Fruit fly (Drosophila melanogaster) whole organism, wandering third instar larva: ENCODE results near the gene PolZ2.

Experiments used
- Abd-B ChIP-seq: fragments of >200 bp; optimal IDR thresholded peaks from 2 replicates; lab custom pipeline; 2017; ENCODE audit warnings: missing biosample characterization, missing genetic modification characterization
- CG32264 ChIP-seq: fragments of 200-800 bp; sonication (Bioruptor generic); optimal IDR thresholded peaks from 2 replicates; lab custom pipeline; 2016; ENCODE audit warnings: missing biosample characterization, missing genetic modification characterization
- CG9705 ChIP-seq: fragments of 200-800 bp; sonication (Bioruptor generic); optimal IDR thresholded peaks from 2 replicates; lab custom pipeline; 2018; ENCODE audit warnings: missing biosample characterization, mild to moderate bottlenecking, missing genetic modification characterization
- CrebA ChIP-seq: fragments of 200-800 bp; sonication (Bioruptor generic); optimal IDR thresholded peaks from 2 replicates; lab custom pipeline; 2016; ENCODE audit warnings: missing biosample characterization, mild to moderate bottlenecking, missing genetic modification characterization, borderline replicate concordance
- Dif ChIP-seq: fragments of 200-275, 200-300 bp; sonication (Bioruptor generic); optimal IDR thresholded peaks from 2 replicates; lab custom pipeline; 2018; ENCODE audit warnings: missing biosample characterization, missing genetic modification characterization; ENCODE audit not compliant: partially characterized antibody
- GATAd ChIP-seq: sonication (Bioruptor generic); optimal IDR thresholded peaks from 2 replicates; lab custom pipeline; 2016; ENCODE audit warnings: missing biosample characterization, missing genetic modification characterization
- HLH106 ChIP-seq: fragments of 200-800 bp; optimal IDR thresholded peaks from 3 replicates; lab custom pipeline; 2019; ENCODE audit warnings: missing biosample characterization, mild to moderate bottlenecking, missing genetic modification characterization, moderate library complexity
- Hnf4 ChIP-seq: fragments of 200-800 bp; sonication (Bioruptor generic); optimal IDR thresholded peaks from 2 replicates; lab custom pipeline; 2016; ENCODE audit warnings: missing biosample characterization, mild to moderate bottlenecking, missing genetic modification characterization
- Hr78 ChIP-seq: fragments of >200 bp; optimal IDR thresholded peaks from 2 replicates; lab custom pipeline; 2017; ENCODE audit warnings: missing biosample characterization, missing genetic modification characterization
- Hr83 ChIP-seq: fragments of 200-300 bp; sonication (Bioruptor generic); optimal IDR thresholded peaks from 2 replicates; lab custom pipeline; 2016; ENCODE audit warnings: missing biosample characterization, mild to moderate bottlenecking, missing genetic modification characterization, moderate library complexity; ENCODE audit not compliant: poor library complexity, severe bottlenecking
- Jra ChIP-seq: sonication (Bioruptor generic); optimal IDR thresholded peaks from 2 replicates; lab custom pipeline; 2016; ENCODE audit warnings: missing biosample characterization, missing genetic modification characterization
- Mio ChIP-seq: sonication (Bioruptor generic); optimal IDR thresholded peaks from 2 replicates; lab custom pipeline; 2016; ENCODE audit warnings: missing biosample characterization, missing genetic modification characterization
- Myc ChIP-seq: fragments of >200 bp; optimal IDR thresholded peaks from 2 replicates; lab custom pipeline; 2017
- N ChIP-seq: fragments of >200 bp; optimal IDR thresholded peaks from 2 replicates; lab custom pipeline; 2018; ENCODE audit warnings: missing biosample characterization, missing external identifiers, missing genetic modification characterization
- OdsH ChIP-seq: fragments of 200-800 bp; sonication (Bioruptor generic); optimal IDR thresholded peaks from 2 replicates; lab custom pipeline; 2016; ENCODE audit warnings: missing biosample characterization, mild to moderate bottlenecking, missing genetic modification characterization
- Rel ChIP-seq, 2 experiments: fragments of 200-800 bp; sonication (Bioruptor generic) in 1 of 2; optimal IDR thresholded peaks; 2 replicates in 1 of 2; 3 replicates in 1 of 2; lab custom pipeline; 2016 to 2019; ENCODE audit warnings: mild to moderate bottlenecking in 2 of 2, missing biosample characterization in 2 of 2, missing genetic modification characterization in 2 of 2, moderate library complexity in 1 of 2
- Sp1 ChIP-seq: fragments of 200-800 bp; sonication (Bioruptor generic); optimal IDR thresholded peaks from 3 replicates; lab custom pipeline; 2019; ENCODE audit warnings: missing biosample characterization, mild to moderate bottlenecking, missing genetic modification characterization, moderate library complexity
- Vsx2 ChIP-seq: fragments of 200-300, 225-300 bp; sonication (Bioruptor generic); optimal IDR thresholded peaks from 2 replicates; lab custom pipeline; 2018; ENCODE audit warnings: missing biosample characterization, missing genetic modification characterization; ENCODE audit not compliant: partially characterized antibody
- br ChIP-seq: fragments of 200-800 bp; sonication (Bioruptor generic); optimal IDR thresholded peaks from 2 replicates; lab custom pipeline; 2016; ENCODE audit warnings: missing biosample characterization, missing genetic modification characterization
- brk ChIP-seq: fragments of 200-800 bp; sonication (Bioruptor generic); optimal IDR thresholded peaks from 2 replicates; lab custom pipeline; 2016; ENCODE audit warnings: missing biosample characterization, mild to moderate bottlenecking, missing genetic modification characterization
- dl ChIP-seq, 2 experiments: fragments of 175-275, 200-275 bp in 1 of 2; fragments of 200-275 bp in 1 of 2; sonication (Bioruptor generic); optimal IDR thresholded peaks; lab custom pipeline; 2018; ENCODE audit warnings: mild to moderate bottlenecking in 2 of 2, missing biosample characterization in 2 of 2, missing genetic modification characterization in 2 of 2, moderate library complexity in 2 of 2; ENCODE audit not compliant: partially characterized antibody in 2 of 2, insufficient read depth in 1 of 2
- ey ChIP-seq: fragments of 200-800 bp; sonication (Bioruptor generic); optimal IDR thresholded peaks from 2 replicates; lab custom pipeline; 2016; ENCODE audit warnings: missing biosample characterization, missing genetic modification characterization
- foxo ChIP-seq, 2 experiments: fragments of 200-800 bp; sonication (Bioruptor generic); optimal IDR thresholded peaks; 2 replicates in 1 of 2; 3 replicates in 1 of 2; lab custom pipeline; 2016 to 2017; ENCODE audit warnings: missing biosample characterization in 2 of 2, missing genetic modification characterization in 2 of 2
- fru ChIP-seq: fragments of 200-800 bp; sonication (Bioruptor generic); optimal IDR thresholded peaks from 3 replicates; lab custom pipeline; 2016; ENCODE audit warnings: missing biosample characterization, mild to moderate bottlenecking, missing genetic modification characterization
- h ChIP-seq: fragments of 200-800 bp; sonication (Bioruptor generic); optimal IDR thresholded peaks from 3 replicates; lab custom pipeline; 2016; ENCODE audit warnings: missing biosample characterization, mild to moderate bottlenecking, missing genetic modification characterization
- jim ChIP-seq: fragments of 175-275, 200-325 bp; sonication (Bioruptor generic); optimal IDR thresholded peaks from 2 replicates; lab custom pipeline; 2016; ENCODE audit warnings: missing biosample characterization, mild to moderate bottlenecking, missing genetic modification characterization
- lola ChIP-seq: fragments of >200 bp; optimal IDR thresholded peaks from 2 replicates; lab custom pipeline; 2017; ENCODE audit warnings: missing biosample characterization, missing genetic modification characterization
- pan ChIP-seq: fragments of >200 bp; optimal IDR thresholded peaks from 2 replicates; lab custom pipeline; 2017
- psq ChIP-seq: fragments of 200-800 bp; sonication (Bioruptor generic); optimal IDR thresholded peaks from 3 replicates; lab custom pipeline; 2017; ENCODE audit warnings: missing biosample characterization, mild to moderate bottlenecking, missing genetic modification characterization, moderate library complexity
- rgr ChIP-seq: fragments of 200-800 bp; sonication (Bioruptor generic); optimal IDR thresholded peaks from 3 replicates; lab custom pipeline; 2016; ENCODE audit warnings: missing biosample characterization, mild to moderate bottlenecking, missing genetic modification characterization
- tai ChIP-seq: sonication (Bioruptor generic); optimal IDR thresholded peaks from 2 replicates; lab custom pipeline; 2016; ENCODE audit warnings: missing biosample characterization, missing genetic modification characterization
- woc ChIP-seq: sonication (Bioruptor generic); optimal IDR thresholded peaks from 2 replicates; lab custom pipeline; 2016; ENCODE audit warnings: missing biosample characterization, mild to moderate bottlenecking, missing genetic modification characterization

The PolZ2 gene

DNA sequence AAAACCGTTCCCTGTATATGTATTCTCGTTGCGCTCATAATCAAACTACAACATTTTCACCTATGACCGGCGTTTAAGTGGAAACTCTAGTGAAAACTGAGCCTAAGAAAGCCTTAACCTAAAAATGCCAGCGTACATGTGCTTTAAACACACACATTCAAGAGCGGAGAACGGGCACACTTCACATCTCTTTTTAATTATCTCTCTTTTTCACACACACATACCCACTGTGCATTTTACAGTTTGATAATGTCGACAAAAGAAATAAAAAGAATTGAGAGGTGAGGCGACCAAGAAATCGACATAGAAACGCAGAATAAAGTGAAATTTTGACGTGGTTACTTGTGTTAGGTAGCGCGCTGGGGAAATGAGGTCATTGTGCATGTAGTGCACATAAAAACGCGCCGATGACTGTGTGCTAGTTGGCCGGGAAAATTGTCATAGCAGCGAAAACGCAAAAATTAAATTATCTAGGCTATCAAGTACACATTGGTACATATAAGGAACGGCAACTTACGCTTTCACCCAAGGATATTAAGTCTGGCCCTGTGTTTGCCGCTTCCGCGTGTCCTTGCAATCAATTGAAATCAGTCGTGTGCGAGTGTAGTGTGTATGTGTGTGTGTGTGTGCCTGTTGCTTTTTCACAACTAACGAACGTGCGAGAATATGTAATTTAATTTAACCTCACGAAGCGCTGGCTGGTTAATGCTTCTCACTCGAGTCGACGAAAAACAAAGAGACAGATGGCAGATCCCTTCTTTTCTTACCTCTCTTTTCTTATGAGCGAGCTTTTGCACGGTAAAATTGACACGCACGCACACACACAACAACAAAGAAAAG is 11.1 kb downstream of the PolZ2 start:
- TF ChIP-seq psq: no peak
- TF ChIP-seq lola (GFP tag; lab: Kevin White, UChicago): no peak
- TF ChIP-seq woc (GFP tag; lab: Kevin White, UChicago): peak; percentile 1
- peak; percentile 27 for TF ChIP-seq Hr83 (GFP tag; lab: Kevin White, UChicago)
- TF ChIP-seq N (GFP tag; lab: Kevin White, UChicago): no peak
- no peak for TF ChIP-seq Hnf4 (GFP tag; lab: Kevin White, UChicago)
- TF ChIP-seq Myc (lab: Kevin White, UChicago): peak; percentile 39
- peak; percentile 16 for TF ChIP-seq OdsH (GFP tag; lab: Kevin White, UChicago)
- TF ChIP-seq Dif (GFP tag; lab: Kevin White, UChicago): peak; percentile 6
- no peak for TF ChIP-seq CG9705
- peak in 1 of 2 experiments; percentile 56 for TF ChIP-seq dl (GFP tag; optimal IDR thresholded peaks at IDR 0.05; lab: Kevin White, UChicago; ENCODE audit: insufficient read depth in 1 of 2, partially characterized antibody in 2 of 2)
- no peak for TF ChIP-seq HLH106
- peak; percentile 55 for TF ChIP-seq jim (GFP tag; lab: Kevin White, UChicago)

DNA sequence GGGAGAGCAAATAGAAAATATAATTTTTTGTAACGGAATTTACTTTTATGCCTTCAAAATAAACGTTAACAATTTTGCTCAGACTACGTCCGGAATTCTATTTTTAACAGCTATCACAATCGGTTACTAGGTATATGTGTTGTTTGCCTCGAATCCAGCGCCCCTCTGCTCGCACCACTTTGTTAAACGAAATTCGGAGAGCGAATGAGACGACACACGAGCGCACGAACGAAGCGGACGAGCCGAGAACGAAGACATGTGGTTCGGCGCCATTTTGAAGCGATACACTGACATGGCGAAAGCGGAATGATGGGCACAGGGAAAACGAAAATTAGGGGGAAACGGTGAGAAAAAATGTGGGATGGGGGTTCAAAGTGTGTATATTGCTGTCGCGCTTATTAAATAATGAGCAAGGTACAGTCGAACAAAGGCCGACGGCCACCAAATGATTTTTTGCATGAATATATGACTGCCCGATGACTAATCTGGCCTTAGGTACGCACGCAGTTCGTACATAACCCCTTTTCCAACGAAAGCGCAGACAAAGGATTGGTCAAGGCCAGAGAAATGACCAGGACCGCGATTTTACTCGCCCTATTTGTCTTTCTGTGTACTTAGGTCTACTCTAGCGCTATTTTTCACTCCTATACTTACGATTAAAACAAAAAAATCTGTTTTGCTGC is 11.8 kb downstream of the PolZ2 start:
- peak; percentile 96 for TF ChIP-seq psq
- no peak for TF ChIP-seq pan (lab: Kevin White, UChicago)
- TF ChIP-seq CG32264 (GFP tag; lab: Kevin White, UChicago): peak; percentile 50
- TF ChIP-seq Hr83 (GFP tag; lab: Kevin White, UChicago): peak; percentile 71
- TF ChIP-seq HLH106: no peak
- no peak for TF ChIP-seq OdsH (GFP tag; lab: Kevin White, UChicago)
- no peak for TF ChIP-seq Rel (GFP tag; optimal IDR thresholded peaks at IDR 0.05; lab: Kevin White, UChicago)
- peak; percentile 64 for TF ChIP-seq Rel (tag; optimal IDR thresholded peaks at IDR 0.05; lab: Kevin White, UChicago)
- no peak for TF ChIP-seq lola (GFP tag; lab: Kevin White, UChicago)
- TF ChIP-seq fru (GFP tag; lab: Kevin White, UChicago): peak; percentile 1
- TF ChIP-seq brk (GFP tag; lab: Kevin White, UChicago): peak; percentile 75
- no peak for TF ChIP-seq GATAd (GFP tag; lab: Kevin White, UChicago)
- TF ChIP-seq tai (GFP tag; lab: Kevin White, UChicago): no peak
- TF ChIP-seq Jra: no peak
- TF ChIP-seq Vsx2 (GFP tag; lab: Kevin White, UChicago): no peak
- peak; percentile 64 for TF ChIP-seq Dif (GFP tag; lab: Kevin White, UChicago)
- no peak for TF ChIP-seq CrebA (GFP tag; lab: Kevin White, UChicago)
- TF ChIP-seq Hr78 (GFP tag; lab: Kevin White, UChicago): no peak
- TF ChIP-seq jim (GFP tag; lab: Kevin White, UChicago): no peak
- peak; percentile 8 to 39 for TF ChIP-seq dl (GFP tag; optimal IDR thresholded peaks at IDR 0.05; lab: Kevin White, UChicago; ENCODE audit: insufficient read depth in 1 of 2, partially characterized antibody in 2 of 2)
- TF ChIP-seq ey (GFP tag; lab: Kevin White, UChicago): no peak
- TF ChIP-seq Abd-B (GFP tag; lab: Kevin White, UChicago): no peak
- TF ChIP-seq foxo (GFP tag; optimal IDR thresholded peaks at IDR 0.05; lab: Kevin White, UChicago): peak; percentile 10 to 71
- TF ChIP-seq rgr: peak; percentile 52
- TF ChIP-seq woc (GFP tag; lab: Kevin White, UChicago): no peak
- TF ChIP-seq h (GFP tag; lab: Kevin White, UChicago): peak; percentile 65
- peak; percentile 76 for TF ChIP-seq Hnf4 (GFP tag; lab: Kevin White, UChicago)
- peak; percentile 28 for TF ChIP-seq br (GFP tag; lab: Kevin White, UChicago)
- TF ChIP-seq Sp1 (GFP tag; lab: Kevin White, UChicago): peak; percentile 35
- TF ChIP-seq N (GFP tag; lab: Kevin White, UChicago): no peak
- no peak for TF ChIP-seq Mio (GFP tag; lab: Kevin White, UChicago)
- peak; percentile 22 for TF ChIP-seq Myc (lab: Kevin White, UChicago)
- TF ChIP-seq, all 38 proteins: peak for 15
